Fruit fly (Drosophila melanogaster): ENCODE results near the gene Ziz.

The Ziz gene

DNA sequence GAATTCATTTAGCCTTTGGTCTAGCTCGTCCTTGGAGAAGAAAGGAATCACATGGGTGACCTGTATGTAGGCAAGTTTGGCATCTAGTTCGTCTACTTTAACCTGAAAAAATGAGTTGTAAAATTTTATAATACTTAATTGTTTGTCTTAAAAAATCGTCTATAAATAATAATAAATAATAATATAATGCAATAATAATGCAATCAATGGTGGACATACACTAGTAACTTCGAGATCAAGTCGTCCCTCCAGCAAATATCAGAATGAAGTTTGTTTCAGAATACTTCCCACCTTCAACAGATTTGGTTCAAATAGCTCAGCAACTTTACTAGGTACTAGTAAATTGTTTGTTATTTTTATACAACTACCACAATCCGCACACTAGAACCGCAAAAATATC, 21.7 kb downstream of the Ziz start, which contains the start of gene CG6441:
TSS of gene CG6441 (plus strand) at position 301 of the 400 bp plus-strand sequence.
- TF ChIP-seq Hr83 (GFP tag; optimal IDR thresholded peaks at IDR 0.05; ENCODE audit: poor library complexity, severe bottlenecking), result no peak
- TF ChIP-seq sage (GFP tag; optimal IDR thresholded peaks at IDR 0.05), result no peak
- TF ChIP-seq jim (GFP tag; optimal IDR thresholded peaks at IDR 0.05), result no peak
- TF ChIP-seq h (GFP tag; optimal IDR thresholded peaks at IDR 0.05), result no peak
- TF ChIP-seq Mio (GFP tag; optimal IDR thresholded peaks at IDR 0.05), result no peak
- no peak for TF ChIP-seq Jra (GFP tag; optimal IDR thresholded peaks at IDR 0.05)
- no peak for TF ChIP-seq br (GFP tag; optimal IDR thresholded peaks at IDR 0.05)
- TF ChIP-seq ey (GFP tag; optimal IDR thresholded peaks at IDR 0.05), result no peak
- no peak for TF ChIP-seq rgr (GFP tag; optimal IDR thresholded peaks at IDR 0.05)
- TF ChIP-seq dl (GFP tag; optimal IDR thresholded peaks at IDR 0.05; ENCODE audit: insufficient read depth in 1 of 2, partially characterized antibody in 2 of 2), result no peak
- TF ChIP-seq CrebA (GFP tag; optimal IDR thresholded peaks at IDR 0.05; ENCODE audit: borderline replicate concordance), result no peak
- no peak for TF ChIP-seq psq (GFP tag; optimal IDR thresholded peaks at IDR 0.05)
- TF ChIP-seq Rel (GFP tag; optimal IDR thresholded peaks at IDR 0.05), result no peak
- TF ChIP-seq Rel (tag; optimal IDR thresholded peaks at IDR 0.05), result no peak
- TF ChIP-seq foxo (GFP tag; optimal IDR thresholded peaks at IDR 0.05), result no peak
- no peak for TF ChIP-seq brk (GFP tag; optimal IDR thresholded peaks at IDR 0.05)
- TF ChIP-seq OdsH (GFP tag; optimal IDR thresholded peaks at IDR 0.05), result no peak

DNA sequence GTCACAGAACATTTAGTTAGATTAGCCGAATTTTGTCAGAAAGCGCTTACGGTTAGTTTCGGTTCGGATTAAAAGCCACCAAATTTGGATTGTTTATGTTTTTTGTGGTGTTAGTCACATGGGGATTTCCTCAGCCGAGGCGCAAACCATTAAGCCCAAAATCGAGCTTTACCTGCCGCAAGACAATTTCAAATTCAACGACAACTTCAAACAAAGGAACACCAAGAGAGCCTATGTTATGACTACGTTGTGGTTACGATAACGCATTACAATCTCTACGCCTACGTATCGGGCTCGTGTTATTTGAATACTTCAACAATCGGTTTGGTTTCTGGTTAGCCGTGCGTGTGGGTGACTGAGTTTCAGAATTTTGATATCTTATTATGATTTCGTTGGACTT, 22.9 kb downstream of the Ziz start:
- TF ChIP-seq dmrt93B (GFP tag; optimal IDR thresholded peaks at IDR 0.05) (no peak), Dfd (GFP tag; optimal IDR thresholded peaks at IDR 0.05) (no peak)

DNA sequence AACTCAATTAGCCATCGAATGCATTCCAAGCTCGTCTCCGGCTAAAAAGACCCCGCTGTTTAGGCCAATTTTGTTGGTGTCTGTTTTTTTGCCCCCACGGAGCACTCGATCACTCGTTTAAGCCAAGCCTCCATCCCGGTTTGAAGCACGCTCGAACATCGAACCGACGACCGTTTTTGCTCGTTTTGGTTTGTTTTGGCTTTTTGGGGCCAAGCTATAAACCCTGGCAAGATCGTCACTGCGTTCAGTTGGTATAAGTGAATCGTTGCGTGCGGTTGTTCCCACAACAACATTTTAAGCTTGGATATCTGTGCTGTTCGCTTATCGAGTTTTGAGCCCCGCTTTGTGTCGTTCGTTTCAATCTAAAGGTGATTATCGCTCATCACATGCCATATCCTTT, 29.8 kb downstream of the Ziz start, which contains the start of gene CG6055:
TSS of gene CG6055 (plus strand) at position 240 of the 400 bp plus-strand sequence.
- TF ChIP-seq pan (optimal IDR thresholded peaks at IDR 0.05) (no peak), Dfd (GFP tag; optimal IDR thresholded peaks at IDR 0.05) (no peak), usp (GFP tag; optimal IDR thresholded peaks at IDR 0.05) (no peak), jim (GFP tag; optimal IDR thresholded peaks at IDR 0.05) (peak; percentile 66), sage (GFP tag; optimal IDR thresholded peaks at IDR 0.05) (no peak), Dif (GFP tag; optimal IDR thresholded peaks at IDR 0.05; ENCODE audit: partially characterized antibody) (peak; percentile 15), woc (GFP tag; optimal IDR thresholded peaks at IDR 0.05) (no peak), fru (GFP tag; optimal IDR thresholded peaks at IDR 0.05) (no peak), Vsx2 (GFP tag; optimal IDR thresholded peaks at IDR 0.05; ENCODE audit: partially characterized antibody) (peak; percentile 82)

dm6 chr2L:7462147-7462546, 34.0 kb downstream of the Ziz start, which contains the start of gene Gr28b:
Gene Gr28b, minus strand, starts transcription at chr2L:7462247.
- TF ChIP-seq dl (GFP tag; optimal IDR thresholded peaks at IDR 0.05; ENCODE audit: insufficient read depth in 1 of 2, partially characterized antibody in 2 of 2) (no peak), h (GFP tag; optimal IDR thresholded peaks at IDR 0.05) (no peak), GATAd (GFP tag; optimal IDR thresholded peaks at IDR 0.05) (no peak), tai (GFP tag; optimal IDR thresholded peaks at IDR 0.05) (no peak), CG9705 (GFP tag; optimal IDR thresholded peaks at IDR 0.05) (no peak), lola (GFP tag; optimal IDR thresholded peaks at IDR 0.05) (no peak), fru (GFP tag; optimal IDR thresholded peaks at IDR 0.05) (no peak), pan (optimal IDR thresholded peaks at IDR 0.05) (no peak), Sp1 (GFP tag; optimal IDR thresholded peaks at IDR 0.05) (no peak), sage (GFP tag; optimal IDR thresholded peaks at IDR 0.05) (no peak)

- TF ChIP-seq Rel (GFP tag; optimal IDR thresholded peaks at IDR 0.05) (no peak), Rel (tag; optimal IDR thresholded peaks at IDR 0.05) (no peak), N (GFP tag; optimal IDR thresholded peaks at IDR 0.05) (no peak), Vsx2 (GFP tag; optimal IDR thresholded peaks at IDR 0.05; ENCODE audit: partially characterized antibody) (no peak), rgr (GFP tag; optimal IDR thresholded peaks at IDR 0.05) (no peak), Dif (GFP tag; optimal IDR thresholded peaks at IDR 0.05; ENCODE audit: partially characterized antibody) (no peak), CrebA (GFP tag; optimal IDR thresholded peaks at IDR 0.05; ENCODE audit: borderline replicate concordance) (no peak), br (GFP tag; optimal IDR thresholded peaks at IDR 0.05) (no peak), sv (GFP tag; optimal IDR thresholded peaks at IDR 0.05) (no peak)
These were observed 42.0 kb downstream of the Ziz start, which contains the start of gene Gr28a for dm6 chr2L:7454112-7454511. Gene Gr28a, minus strand, starts transcription at chr2L:7454212.
